Fruit fly (Drosophila melanogaster) whole organism, prepupa: ENCODE data around the gene wfs1.

Source experiments
- Blimp-1 ChIP-seq: fragments of 200-800 bp; sonication (Bioruptor generic); optimal IDR thresholded peaks from 3 replicates; lab custom pipeline; 2017; ENCODE audit warnings: missing biosample characterization, missing genetic modification characterization, mild to moderate bottlenecking, moderate library complexity, missing genetic modification reagents
- CG11762 ChIP-seq: fragments of 200-800 bp; sonication (Bioruptor generic); optimal IDR thresholded peaks from 3 replicates; lab custom pipeline; 2016; ENCODE audit warnings: missing biosample characterization, missing genetic modification characterization; ENCODE audit not compliant: insufficient read depth
- CG15336 ChIP-seq: fragments of 200-800 bp; sonication (Bioruptor generic); IDR thresholded peaks from 2 replicates; pipeline ENCODE4 v1.3.6; 2022; ENCODE audit warnings: missing biosample characterization, missing genetic modification characterization
- CG1621 ChIP-seq: fragments of 200-800 bp; sonication (Bioruptor generic); optimal IDR thresholded peaks from 3 replicates; lab custom pipeline; 2018; ENCODE audit warnings: missing biosample characterization, mild to moderate bottlenecking, missing genetic modification characterization
- CG16779 ChIP-seq: fragments of 200-800 bp; sonication (Bioruptor generic); optimal IDR thresholded peaks from 3 replicates; lab custom pipeline; 2017; ENCODE audit warnings: missing biosample characterization, mild to moderate bottlenecking, missing genetic modification characterization
- CG3032 ChIP-seq: fragments of 200-800 bp; optimal IDR thresholded peaks from 2 replicates; lab custom pipeline; 2019; ENCODE audit warnings: missing biosample characterization, mild to moderate bottlenecking, missing genetic modification characterization, moderate library complexity
- CG32006 ChIP-seq: fragments of 200-800 bp; sonication (Bioruptor generic); optimal IDR thresholded peaks from 3 replicates; lab custom pipeline; 2017; ENCODE audit warnings: missing biosample characterization, mild to moderate bottlenecking, missing genetic modification characterization
- CG34406 ChIP-seq: fragments of 200-800 bp; sonication (Bioruptor generic); optimal IDR thresholded peaks from 3 replicates; lab custom pipeline; 2016; ENCODE audit warnings: missing biosample characterization, missing genetic modification characterization
- CG3919 ChIP-seq: fragments of 200-800 bp; sonication (Bioruptor generic); optimal IDR thresholded peaks from 3 replicates; lab custom pipeline; 2016; ENCODE audit warnings: missing biosample characterization, missing genetic modification characterization
- CG4318 ChIP-seq: fragments of 200-800 bp; sonication (Bioruptor generic); optimal IDR thresholded peaks from 3 replicates; lab custom pipeline; 2017; ENCODE audit warnings: missing biosample characterization, mild to moderate bottlenecking, missing genetic modification characterization
- CG6792 ChIP-seq: fragments of 200-800 bp; sonication (Bioruptor generic); optimal IDR thresholded peaks from 3 replicates; lab custom pipeline; 2016; ENCODE audit warnings: missing biosample characterization, missing genetic modification characterization
- CG7368 ChIP-seq: fragments of 200-800 bp; sonication (Bioruptor generic); optimal IDR thresholded peaks from 3 replicates; lab custom pipeline; 2016; ENCODE audit warnings: missing biosample characterization, missing genetic modification characterization
- CG8119 ChIP-seq: fragments of 200-800 bp; sonication (Bioruptor generic); IDR thresholded peaks from 3 replicates; pipeline ENCODE4 v1.3.6; 2022; ENCODE audit warnings: missing biosample characterization, missing genetic modification characterization
- CG8319 ChIP-seq: fragments of 200-800 bp; sonication (Bioruptor generic); optimal IDR thresholded peaks from 3 replicates; lab custom pipeline; 2016; ENCODE audit warnings: missing biosample characterization, missing genetic modification characterization
- CG8632 ChIP-seq: fragments of 200-800 bp; sonication (Bioruptor generic); optimal IDR thresholded peaks from 3 replicates; lab custom pipeline; 2016; ENCODE audit warnings: missing biosample characterization, missing genetic modification characterization
- Eip75B ChIP-seq: fragments of 200-800 bp; sonication (Bioruptor generic); optimal IDR thresholded peaks from 3 replicates; lab custom pipeline; 2016; ENCODE audit warnings: missing biosample characterization, missing genetic modification characterization
- Eip78C ChIP-seq: fragments of 200-800 bp; sonication (Bioruptor generic); peaks from one replicate; lab custom pipeline; 2016; ENCODE audit warnings: missing biosample characterization, missing genetic modification characterization
- Eip93F ChIP-seq: fragments of 200-800 bp; sonication (Bioruptor generic); optimal IDR thresholded peaks from 2 replicates; lab custom pipeline; 2016; ENCODE audit warnings: missing biosample characterization, mild to moderate bottlenecking, missing genetic modification characterization
- Ets96B ChIP-seq: fragments of 200-800 bp; optimal IDR thresholded peaks from 2 replicates; lab custom pipeline; 2019; ENCODE audit warnings: missing biosample characterization, mild to moderate bottlenecking, missing genetic modification characterization, moderate library complexity
- Gug ChIP-seq: fragments of 200-800 bp; sonication (Bioruptor generic); IDR thresholded peaks from 2 replicates; pipeline ENCODE4 v1.3.6; 2022; ENCODE audit warnings: missing biosample characterization, missing genetic modification characterization
- Hr4 ChIP-seq: fragments of 200-800 bp; sonication (Bioruptor generic); optimal IDR thresholded peaks from 3 replicates; lab custom pipeline; 2016; ENCODE audit warnings: missing biosample characterization, missing genetic modification characterization
- Met ChIP-seq: fragments of 200-800 bp; sonication (Bioruptor generic); optimal IDR thresholded peaks from 3 replicates; lab custom pipeline; 2016; ENCODE audit warnings: missing biosample characterization, missing genetic modification characterization
- Smox ChIP-seq: fragments of 200-800 bp; sonication (Bioruptor generic); optimal IDR thresholded peaks from 3 replicates; lab custom pipeline; 2016; ENCODE audit warnings: missing biosample characterization, missing genetic modification characterization
- Sox14 ChIP-seq: fragments of 200-800 bp; sonication (Bioruptor generic); optimal IDR thresholded peaks from 3 replicates; lab custom pipeline; 2016; ENCODE audit warnings: missing biosample characterization, missing genetic modification characterization
- cyc ChIP-seq: fragments of 200-800 bp; sonication (Bioruptor generic); optimal IDR thresholded peaks from 3 replicates; lab custom pipeline; 2016; ENCODE audit warnings: missing biosample characterization, missing genetic modification characterization
- dac ChIP-seq: fragments of 200-800 bp; sonication (Bioruptor generic); optimal IDR thresholded peaks from 2 replicates; lab custom pipeline; 2017; ENCODE audit warnings: missing biosample characterization, mild to moderate bottlenecking, missing genetic modification characterization
- esn ChIP-seq: fragments of 200-800 bp; sonication (Bioruptor generic); optimal IDR thresholded peaks from 2 replicates; lab custom pipeline; 2016; ENCODE audit warnings: missing biosample characterization, mild to moderate bottlenecking, missing genetic modification characterization, moderate library complexity
- fd85E ChIP-seq: fragments of 200-800 bp; sonication (Bioruptor generic); optimal IDR thresholded peaks from 3 replicates; lab custom pipeline; 2016; ENCODE audit warnings: missing biosample characterization, missing genetic modification characterization
- net ChIP-seq: fragments of 200-800 bp; sonication (Bioruptor generic); optimal IDR thresholded peaks from 3 replicates; lab custom pipeline; 2016; ENCODE audit warnings: missing biosample characterization, missing genetic modification characterization
- pdm3 ChIP-seq: fragments of 200-800 bp; sonication (Bioruptor generic); optimal IDR thresholded peaks from 3 replicates; lab custom pipeline; 2016; ENCODE audit warnings: missing biosample characterization, missing genetic modification characterization
- salr ChIP-seq, 2 experiments: fragments of 200-800 bp; sonication (Bioruptor generic); optimal IDR thresholded peaks; 3 replicates each; lab custom pipeline; 2016 to 2018; ENCODE audit warnings: missing biosample characterization in 2 of 2, missing genetic modification characterization in 2 of 2, mild to moderate bottlenecking in 1 of 2
- vri ChIP-seq: fragments of 200-800 bp; sonication (Bioruptor generic); optimal IDR thresholded peaks from 3 replicates; lab custom pipeline; 2016; ENCODE audit warnings: missing biosample characterization, mild to moderate bottlenecking, missing genetic modification characterization

wfs1 gene

DNA sequence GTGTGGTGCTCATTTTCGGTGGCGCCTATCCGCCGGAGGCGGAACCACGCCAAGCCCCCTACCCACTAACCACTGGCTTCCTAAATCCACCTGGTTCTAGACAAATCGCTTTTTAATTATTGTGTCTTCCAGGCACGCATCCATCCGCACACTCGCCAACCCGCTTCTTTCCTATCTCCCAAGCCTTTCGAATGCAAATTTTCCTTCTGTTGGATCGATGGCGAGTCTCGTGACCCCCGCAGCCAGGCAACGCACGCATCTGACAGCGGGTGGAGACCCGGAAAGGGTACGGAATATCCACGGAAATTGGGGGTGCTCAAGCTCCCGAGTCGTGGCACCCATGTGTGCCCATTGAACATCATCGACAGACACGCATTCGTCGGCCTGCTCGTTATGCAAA is 17.0 kb upstream of the wfs1 start, which contains the start of gene CG13842:
CG13842 (minus strand) TSS at position 101 of the 400 bp plus-strand sequence.
- TF ChIP-seq CG16779 = no peak
- no peak for TF ChIP-seq fd85E (GFP tag; lab: Kevin White, UChicago)
- no peak for TF ChIP-seq dac (GFP tag; lab: Kevin White, UChicago)
- TF ChIP-seq salr (GFP tag; optimal IDR thresholded peaks at IDR 0.05; lab: Kevin White, UChicago) = no peak
- no peak for TF ChIP-seq Sox14 (GFP tag; lab: Kevin White, UChicago)
- no peak for TF ChIP-seq CG32006 (GFP tag; lab: Kevin White, UChicago)
- TF ChIP-seq CG8632 = no peak
- no peak for TF ChIP-seq CG4318 (GFP tag; lab: Kevin White, UChicago)
- TF ChIP-seq esn = no peak
- TF ChIP-seq CG7368 (GFP tag; lab: Kevin White, UChicago) = no peak
- no peak for TF ChIP-seq CG11762 (GFP tag; lab: Kevin White, UChicago)

DNA sequence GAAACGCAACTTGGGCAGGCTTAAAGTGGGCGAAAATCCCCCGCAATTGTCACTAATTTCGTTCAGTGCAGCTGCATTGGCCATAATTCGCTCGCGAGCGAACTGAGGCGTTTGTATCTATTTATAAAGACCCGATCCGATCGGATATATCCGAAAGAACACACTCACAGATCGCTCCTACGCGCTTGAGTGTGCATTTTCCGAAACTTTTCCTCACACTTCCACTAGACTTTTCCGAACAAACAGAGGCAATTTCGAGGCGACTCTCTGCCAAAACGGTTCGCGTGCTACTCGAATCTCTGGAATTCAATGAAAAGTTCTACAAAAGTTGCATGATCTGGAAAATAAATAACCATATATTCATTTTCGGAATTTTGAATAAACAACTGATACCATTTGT is 11.6 kb upstream of the wfs1 start, which contains the start of the genes CG6972 and CCAP:
CG6972 (plus strand) TSS at position 215 of the 400 bp plus-strand sequence.
CCAP (minus strand) TSS at position 292 of the 400 bp plus-strand sequence.
- no peak for TF ChIP-seq CG8319 (GFP tag; lab: Kevin White, UChicago)
- TF ChIP-seq, all 60 proteins: peak for 0

DNA sequence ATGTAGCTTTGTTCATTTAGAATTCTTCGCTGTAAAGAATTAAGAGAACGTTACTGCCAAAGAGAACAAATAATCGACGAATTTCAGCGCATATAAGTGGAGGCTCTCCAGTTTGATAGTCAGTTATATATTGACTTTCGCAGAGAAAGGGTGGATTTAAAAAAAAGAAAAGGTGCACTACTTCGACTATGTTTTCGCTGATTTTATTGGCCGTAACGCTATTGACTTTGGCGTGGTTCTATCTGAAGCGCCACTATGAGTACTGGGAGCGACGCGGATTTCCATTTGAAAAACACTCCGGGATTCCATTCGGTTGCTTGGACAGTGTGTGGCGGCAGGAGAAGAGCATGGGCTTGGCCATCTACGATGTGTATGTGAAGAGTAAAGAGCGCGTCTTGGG is 8.0 kb upstream of the wfs1 start, which contains the start of gene Cyp6d4:
Cyp6d4 (plus strand) TSS at position 112 of the 400 bp plus-strand sequence.
- TF ChIP-seq salr (GFP tag; optimal IDR thresholded peaks at IDR 0.05; lab: Kevin White, UChicago) = no peak
- TF ChIP-seq CG11762 (GFP tag; lab: Kevin White, UChicago) = no peak
- no peak for TF ChIP-seq CG15336 (GFP tag; lab: Robert Waterston, UW)
- no peak for TF ChIP-seq Ets96B (tag; lab: Kevin White, UChicago)
- TF ChIP-seq vri (GFP tag; lab: Kevin White, UChicago) = no peak
- TF ChIP-seq Gug (GFP tag; lab: Robert Waterston, UW) = no peak
- no peak for TF ChIP-seq pdm3
- TF ChIP-seq CG34406 (GFP tag; lab: Kevin White, UChicago) = no peak
- TF ChIP-seq Eip75B (GFP tag; lab: Kevin White, UChicago) = no peak
- no peak for TF ChIP-seq CG3032
- no peak for TF ChIP-seq cyc (GFP tag; lab: Kevin White, UChicago)
- TF ChIP-seq Eip93F (GFP tag; lab: Kevin White, UChicago) = no peak
- TF ChIP-seq Sox14 (GFP tag; lab: Kevin White, UChicago) = no peak
- TF ChIP-seq net = no peak
- TF ChIP-seq, all 60 proteins: peak for 0

DNA sequence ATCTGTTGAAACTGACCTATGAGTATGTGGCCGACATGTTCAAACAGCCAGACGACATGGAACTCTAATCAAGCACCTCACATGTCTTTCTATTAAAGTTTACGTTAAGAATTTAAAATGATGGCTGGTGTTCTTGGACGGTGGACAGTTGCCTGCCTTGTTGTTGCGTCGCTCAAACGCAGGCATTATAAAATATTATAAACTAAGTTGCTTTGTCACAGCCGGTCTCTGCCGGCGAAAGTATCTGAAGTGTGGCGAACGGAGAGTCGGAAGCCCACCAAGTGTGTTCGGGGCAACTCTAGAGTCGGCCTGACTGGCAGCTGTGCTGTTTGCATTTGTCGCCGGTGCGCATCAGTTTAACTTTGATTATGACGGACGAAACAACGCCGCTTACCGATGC is 4.5 kb upstream of the wfs1 start, which contains the start of gene cd:
cd (plus strand) TSS at position 301 of the 400 bp plus-strand sequence.
- TF ChIP-seq CG8119 (GFP tag; lab: Robert Waterston, UW) = no peak
- TF ChIP-seq CG4318 (GFP tag; lab: Kevin White, UChicago) = no peak
- no peak for TF ChIP-seq Hr4
- TF ChIP-seq Eip78C = no peak
- no peak for TF ChIP-seq CG8319 (GFP tag; lab: Kevin White, UChicago)
- TF ChIP-seq vri (GFP tag; lab: Kevin White, UChicago) = no peak
- TF ChIP-seq Met (GFP tag; lab: Kevin White, UChicago) = no peak
- TF ChIP-seq Eip75B (GFP tag; lab: Kevin White, UChicago) = no peak
- no peak for TF ChIP-seq Blimp-1
- TF ChIP-seq fd85E (GFP tag; lab: Kevin White, UChicago) = no peak
- no peak for TF ChIP-seq CG3919 (GFP tag; lab: Kevin White, UChicago)
- no peak for TF ChIP-seq CG1621
- TF ChIP-seq Smox (GFP tag; lab: Kevin White, UChicago) = no peak
- no peak for TF ChIP-seq CG32006 (GFP tag; lab: Kevin White, UChicago)
- no peak for TF ChIP-seq CG6792 (GFP tag; lab: Kevin White, UChicago)
- no peak for TF ChIP-seq salr (GFP tag; optimal IDR thresholded peaks at IDR 0.05; lab: Kevin White, UChicago)
- no peak for TF ChIP-seq CG15336 (GFP tag; lab: Robert Waterston, UW)
- no peak for TF ChIP-seq CG3032
- TF ChIP-seq Gug (GFP tag; lab: Robert Waterston, UW) = no peak
